Worm (Caenorhabditis elegans): Measurements from ENCODE around the gene B0393.4.
"Not testable (repeated sequence)": the region's sequence is repeated elsewhere in the genome, so short reads cannot be mapped to it uniquely, and the experiment has no call there.

B0393.4 gene

ce11 chrIII:4763509-4763908 is at the start of gene B0393.4:
TSS of gene B0393.4 (minus strand) at chrIII:4763609.
- TF ChIP-seq unc-62 (GFP tag; optimal IDR thresholded peaks at IDR 0.05), result no peak

DNA sequence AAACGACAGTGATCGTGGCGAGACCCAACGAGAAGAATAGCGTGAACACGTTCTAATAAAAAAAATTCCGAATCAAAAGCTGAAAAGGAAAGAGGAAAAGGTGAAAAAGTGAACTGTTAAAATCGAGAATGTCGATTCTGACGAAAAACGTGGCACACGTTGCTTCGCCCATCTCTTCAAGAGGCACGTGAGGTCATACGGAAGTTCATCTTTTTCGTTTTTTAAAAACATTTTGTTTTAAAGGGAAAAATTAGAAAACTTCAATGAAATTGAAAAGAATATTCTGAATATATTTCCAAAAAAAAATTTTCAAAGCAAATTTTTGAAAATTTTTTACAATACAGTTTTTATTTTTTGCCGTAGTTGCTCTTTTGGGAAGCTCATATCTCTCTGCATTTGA is 47.8 kb upstream of the B0393.4 start, which contains the start of gene C38D4.7:
Gene C38D4.7 (minus strand): TSS at position 101 of the 400 bp plus-strand sequence.
- no peak for TF ChIP-seq unc-62 (GFP tag; optimal IDR thresholded peaks at IDR 0.05)

DNA sequence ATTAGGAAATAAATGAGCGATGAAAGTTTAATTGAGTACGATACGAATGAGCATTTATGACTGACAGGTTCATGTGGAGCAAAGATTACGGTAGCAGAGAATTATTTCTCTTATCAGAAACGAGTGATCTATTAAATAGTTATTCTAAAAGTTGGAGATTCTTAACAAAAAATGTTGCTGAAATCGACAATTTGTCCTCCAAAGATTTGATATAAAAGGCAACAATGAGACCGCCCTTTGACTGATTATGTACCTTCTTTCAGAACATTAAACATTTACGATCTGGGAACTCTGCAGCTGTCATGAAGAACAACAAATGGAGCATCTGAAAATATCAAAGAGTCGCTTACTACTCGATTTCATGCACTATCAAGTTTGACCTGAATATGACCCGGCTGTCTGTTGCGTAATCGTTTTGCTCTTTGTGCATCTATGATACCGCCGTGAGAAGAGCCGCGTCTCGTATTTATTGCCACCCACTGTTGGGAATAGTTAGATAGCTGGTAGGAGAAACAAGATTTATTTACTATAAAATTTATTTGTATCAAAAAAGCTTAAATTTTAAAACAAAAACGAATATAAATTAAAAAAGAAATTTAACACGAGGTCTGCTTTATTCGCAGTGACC is 46.2 kb upstream of the B0393.4 start, which contains the start of gene pal-1:
Gene pal-1 (minus strand): TSS at position 51 of the 628 bp plus-strand sequence.
- TF ChIP-seq unc-62 (GFP tag; optimal IDR thresholded peaks at IDR 0.05), result no peak

DNA sequence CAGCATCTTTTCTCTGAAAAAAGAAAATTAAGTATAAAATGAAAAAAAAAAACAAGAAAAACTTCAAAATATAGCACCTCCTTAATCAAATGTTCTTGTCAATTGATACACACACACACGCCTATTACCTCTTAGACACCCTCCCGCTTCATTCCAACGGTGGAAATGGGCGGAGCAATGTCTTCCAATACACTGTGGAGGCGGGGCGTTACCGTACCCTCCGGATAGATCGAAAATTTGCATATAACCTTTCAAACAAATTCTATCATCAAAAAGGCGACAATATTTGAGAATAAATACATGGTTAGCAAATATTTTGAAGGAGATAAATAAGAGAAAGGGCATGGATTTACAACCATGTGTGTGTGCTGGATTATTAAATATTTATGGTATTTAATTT is 44.7 kb upstream of the B0393.4 start:
- no peak for TF ChIP-seq unc-62 (GFP tag; optimal IDR thresholded peaks at IDR 0.05)

- TF ChIP-seq unc-62 (GFP tag; optimal IDR thresholded peaks at IDR 0.05), result no peak
These were observed 42.9 kb upstream of the B0393.4 start for ce11 chrIII:4806345-4806744.

ce11 chrIII:4802707-4803106 is 39.3 kb upstream of the B0393.4 start, which contains the start of gene metl-5:
TSS of gene metl-5 (plus strand) at chrIII:4803007.
- no peak for TF ChIP-seq unc-62 (GFP tag; optimal IDR thresholded peaks at IDR 0.05)

- TF ChIP-seq unc-62 (GFP tag; optimal IDR thresholded peaks at IDR 0.05), result no peak
These were observed 33.1 kb upstream of the B0393.4 start, which contains the start of gene tag-325 for ce11 chrIII:4796536-4796935. TSS of gene tag-325 (plus strand) at chrIII:4796836.

DNA sequence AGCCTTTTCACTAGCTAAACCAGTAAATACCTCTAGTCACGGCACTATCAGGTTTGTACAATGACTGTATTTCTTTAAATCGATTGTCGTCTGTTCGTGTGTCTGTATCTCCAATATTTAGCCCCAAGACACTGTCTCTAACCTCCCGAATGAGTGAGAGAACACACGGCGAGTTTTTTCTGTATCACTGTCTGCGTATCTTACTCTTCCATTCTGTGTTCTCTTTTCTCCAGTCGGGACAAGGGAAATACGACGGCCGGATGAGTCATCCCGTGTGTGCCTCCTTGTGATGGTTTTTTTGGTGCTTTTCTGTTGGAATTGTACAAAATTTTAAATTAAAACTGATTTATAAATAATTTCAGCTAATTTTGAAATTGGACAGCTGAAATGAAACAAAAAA is 32.6 kb upstream of the B0393.4 start:
- no peak for TF ChIP-seq unc-62 (GFP tag; optimal IDR thresholded peaks at IDR 0.05)

ce11 chrIII:4792560-4793136 is 29.2 kb upstream of the B0393.4 start, which contains the start of gene mip-1:
TSS of gene mip-1 (plus strand) at chrIII:4793086.
- TF ChIP-seq unc-62 (GFP tag; optimal IDR thresholded peaks at IDR 0.05), result no peak

DNA sequence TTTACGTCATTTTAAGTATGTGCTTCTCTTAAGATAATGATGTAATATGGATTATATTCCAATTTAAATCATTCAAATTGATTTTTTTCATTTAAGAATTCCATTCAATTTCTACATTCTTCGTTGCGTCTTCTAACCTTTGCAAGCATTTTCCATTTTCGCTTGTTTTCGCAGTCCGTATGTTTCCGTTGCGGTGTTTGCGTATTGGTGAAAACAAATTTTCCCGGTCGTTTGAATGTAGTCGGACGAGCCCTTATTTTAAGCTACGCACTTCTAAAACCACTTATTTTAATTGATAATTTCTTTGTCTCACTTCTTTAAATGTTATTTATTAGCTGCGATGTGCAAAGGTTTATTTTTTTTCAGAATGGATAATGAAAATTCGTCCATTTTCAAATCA is 22.3 kb upstream of the B0393.4 start, which contains the start of gene mel-28:
Gene mel-28 (plus strand): TSS at position 367 of the 400 bp plus-strand sequence.
- TF ChIP-seq unc-62 (GFP tag; optimal IDR thresholded peaks at IDR 0.05), result no peak

- TF ChIP-seq unc-62 (GFP tag; optimal IDR thresholded peaks at IDR 0.05), result not testable (repeated sequence)
These were observed 21.7 kb upstream of the B0393.4 start, which contains the start of gene enu-3.2 for ce11 chrIII:4785131-4785530. TSS of gene enu-3.2 (minus strand) at chrIII:4785235.

ce11 chrIII:4781937-4782576 is 18.6 kb upstream of the B0393.4 start, which contains the start of the genes gex-5 and C38D4.10:
TSS of gene gex-5 (minus strand) at chrIII:4781987.
TSS of gene C38D4.10 (plus strand) at chrIII:4782526.
- not testable (repeated sequence) for TF ChIP-seq unc-62 (GFP tag; optimal IDR thresholded peaks at IDR 0.05)

ce11 chrIII:4779855-4780254 is 16.4 kb upstream of the B0393.4 start, which contains the start of gene B0393.9:
TSS of gene B0393.9 (minus strand) at chrIII:4780157.
- no peak for TF ChIP-seq unc-62 (GFP tag; optimal IDR thresholded peaks at IDR 0.05)

DNA sequence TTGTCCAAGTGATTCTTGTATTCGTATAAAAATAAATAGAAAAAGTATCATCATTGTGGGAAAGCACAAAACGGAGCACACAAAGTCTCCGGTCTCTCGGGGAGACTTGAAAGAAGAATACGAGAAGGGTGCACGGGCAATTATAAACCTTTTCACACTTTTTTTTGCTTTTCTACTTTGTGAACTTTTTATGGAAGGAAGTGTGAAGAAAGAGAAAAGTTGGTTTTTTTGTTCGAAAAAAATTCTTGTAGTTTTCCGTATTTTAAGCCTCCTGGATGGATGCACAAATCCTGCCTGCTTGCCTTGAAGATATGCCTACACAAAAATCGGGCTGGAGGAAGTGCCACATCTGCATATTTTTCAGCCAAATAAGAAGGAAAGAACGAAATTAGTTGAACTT is 14.6 kb upstream of the B0393.4 start, which contains the start of gene B0393.7:
Gene B0393.7 (minus strand): TSS at position 101 of the 400 bp plus-strand sequence.
- no peak for TF ChIP-seq unc-62 (GFP tag; optimal IDR thresholded peaks at IDR 0.05)

- TF ChIP-seq unc-62 (GFP tag; optimal IDR thresholded peaks at IDR 0.05), result no peak
These were observed 4.6 kb upstream of the B0393.4 start for ce11 chrIII:4767869-4768645.
